Fruit fly (Drosophila melanogaster): ENCODE data around the gene Alp12.

Gene Alp12

dm6 chr2L:19425765-19426329 is 2.0 kb downstream of the Alp12 start:
- TF ChIP-seq noc (tag; optimal IDR thresholded peaks at IDR 0.05): peak; percentile 75

DNA sequence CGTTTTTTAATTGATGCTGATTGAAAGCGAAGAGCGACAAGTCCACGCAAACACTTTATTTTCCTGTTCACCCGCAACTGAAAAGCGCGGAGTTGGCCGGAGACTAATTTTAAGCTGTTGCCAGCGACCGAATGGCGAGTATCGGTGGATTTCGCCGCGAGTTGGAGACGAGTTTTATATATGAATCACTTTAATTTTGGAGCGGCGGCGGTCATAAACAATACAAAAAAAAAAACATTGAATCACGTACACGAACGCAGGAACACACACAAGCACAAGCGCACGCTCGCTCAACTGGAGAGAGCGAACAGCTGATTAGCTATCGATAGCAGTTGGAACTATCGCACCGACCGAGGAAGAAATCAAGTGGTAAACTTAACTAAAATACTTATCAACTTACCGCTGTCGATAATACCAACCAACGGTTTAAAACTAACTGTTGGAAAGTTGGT is 2.5 kb downstream of the Alp12 start, which contains the start of gene Pax:
Gene Pax, minus strand, starts transcription at position 267 of the 452 bp plus-strand sequence.
- no peak for TF ChIP-seq noc (tag; optimal IDR thresholded peaks at IDR 0.05)

- peak; percentile 28 for TF ChIP-seq noc (tag; optimal IDR thresholded peaks at IDR 0.05)
These were observed 5.9 kb downstream of the Alp12 start for dm6 chr2L:19429731-19430130.

DNA sequence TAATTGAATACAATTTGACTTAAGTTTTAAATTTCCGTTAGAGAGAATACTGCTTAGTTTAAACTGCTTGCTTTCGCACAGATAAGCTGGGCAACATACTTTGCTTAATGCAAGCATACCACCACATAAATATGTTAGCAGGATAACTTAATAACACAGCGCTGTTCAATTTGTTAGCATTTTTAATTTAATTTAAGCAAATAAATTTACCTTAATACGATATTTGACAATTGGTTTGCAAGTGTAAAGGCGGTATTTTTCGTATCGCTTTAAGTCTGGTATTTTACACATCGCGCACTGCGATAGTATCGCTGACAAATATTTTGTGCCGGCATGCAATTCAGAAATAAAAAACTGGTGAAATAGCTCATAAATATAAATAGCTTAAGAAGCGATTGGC is 6.5 kb downstream of the Alp12 start, which contains the start of gene RtcB:
Gene RtcB, plus strand, starts transcription at position 301 of the 400 bp plus-strand sequence.
- TF ChIP-seq noc (tag; optimal IDR thresholded peaks at IDR 0.05): no peak

dm6 chr2L:19432424-19433015 is 8.7 kb downstream of the Alp12 start, which contains the start of gene Rab9:
Gene Rab9 (plus strand): TSS chr2L:19432574.
- peak; percentile 32 for TF ChIP-seq noc (tag; optimal IDR thresholded peaks at IDR 0.05)

DNA sequence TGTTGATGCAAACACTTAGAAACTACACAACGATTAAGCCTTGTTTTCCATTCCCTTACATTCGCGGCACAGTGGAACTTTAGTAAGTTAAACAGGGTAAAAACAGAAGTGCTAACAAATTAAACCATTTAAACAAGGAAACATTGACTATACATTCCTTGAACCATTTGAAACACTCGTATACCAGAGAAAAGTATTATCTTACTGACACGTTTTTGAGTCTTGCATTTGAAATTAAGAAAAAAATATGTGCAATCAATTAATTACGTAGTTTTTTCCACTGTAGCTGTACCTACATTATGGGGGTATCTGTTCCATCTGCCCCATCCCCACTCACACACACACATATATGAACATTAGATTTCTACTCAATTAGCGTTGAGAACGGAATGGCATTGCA is 9.4 kb downstream of the Alp12 start:
- TF ChIP-seq noc (tag; optimal IDR thresholded peaks at IDR 0.05): peak; percentile 84

DNA sequence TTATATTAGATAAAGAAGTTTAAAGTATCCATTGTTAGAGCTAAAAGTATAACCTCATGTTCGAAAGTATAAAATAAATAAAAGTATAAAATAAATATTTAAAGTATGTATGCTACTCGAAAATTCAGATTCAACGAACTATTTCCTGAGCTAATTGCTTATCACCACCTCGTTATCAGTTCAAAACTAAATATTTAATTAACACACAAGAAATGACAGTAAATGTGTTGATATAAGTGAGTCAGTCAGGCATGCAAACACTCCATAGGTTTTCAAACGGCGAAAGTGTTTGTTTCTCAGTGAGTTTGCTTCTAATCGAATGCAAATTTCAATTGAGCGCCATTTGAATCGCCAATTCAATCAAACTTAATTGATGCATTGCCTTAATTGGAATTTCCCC is 10.4 kb downstream of the Alp12 start:
- TF ChIP-seq noc (tag; optimal IDR thresholded peaks at IDR 0.05): peak; percentile 61

DNA sequence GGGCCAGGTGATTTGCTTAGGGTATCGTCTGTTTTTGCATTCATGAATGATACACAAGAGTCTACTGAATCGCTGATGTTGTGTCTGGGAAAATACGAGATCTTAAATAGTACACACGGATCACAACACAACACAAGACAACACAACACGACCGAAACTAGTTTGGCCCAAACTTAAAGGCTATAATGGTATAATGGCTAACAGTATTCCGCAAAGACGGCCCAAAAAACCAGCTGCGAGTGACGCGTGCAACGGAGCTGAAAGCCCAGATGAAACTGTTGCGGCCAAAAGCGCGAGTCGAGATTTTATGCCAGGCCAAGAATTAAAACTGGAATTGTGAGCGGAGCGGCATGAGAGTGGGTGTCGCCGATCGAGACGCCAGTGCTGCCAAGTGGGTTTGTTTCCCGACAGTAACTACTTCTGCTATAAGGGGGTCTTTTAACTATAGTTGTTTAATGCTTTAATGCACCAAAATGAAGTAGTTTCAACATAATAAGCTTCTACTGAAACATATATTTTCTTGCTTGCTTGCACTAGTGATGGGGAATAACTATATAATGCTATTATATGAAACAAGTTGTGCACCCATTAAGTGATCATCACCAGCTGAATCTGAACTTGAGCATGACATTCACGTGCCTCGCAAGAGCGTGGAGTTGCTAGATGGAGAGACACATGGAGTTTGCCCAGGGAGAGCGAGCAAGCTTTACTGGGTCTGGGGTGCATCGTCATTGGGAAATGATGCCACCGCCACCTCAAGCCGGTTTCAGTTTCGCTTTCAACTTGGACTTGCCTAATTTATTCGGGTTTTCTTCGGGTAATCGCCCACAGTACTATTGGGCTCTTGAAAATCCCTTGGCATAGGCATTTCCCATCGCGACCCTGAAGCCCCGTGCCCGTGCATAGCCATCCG is 15.1 kb downstream of the Alp12 start:
- TF ChIP-seq noc (tag; optimal IDR thresholded peaks at IDR 0.05): no peak

DNA sequence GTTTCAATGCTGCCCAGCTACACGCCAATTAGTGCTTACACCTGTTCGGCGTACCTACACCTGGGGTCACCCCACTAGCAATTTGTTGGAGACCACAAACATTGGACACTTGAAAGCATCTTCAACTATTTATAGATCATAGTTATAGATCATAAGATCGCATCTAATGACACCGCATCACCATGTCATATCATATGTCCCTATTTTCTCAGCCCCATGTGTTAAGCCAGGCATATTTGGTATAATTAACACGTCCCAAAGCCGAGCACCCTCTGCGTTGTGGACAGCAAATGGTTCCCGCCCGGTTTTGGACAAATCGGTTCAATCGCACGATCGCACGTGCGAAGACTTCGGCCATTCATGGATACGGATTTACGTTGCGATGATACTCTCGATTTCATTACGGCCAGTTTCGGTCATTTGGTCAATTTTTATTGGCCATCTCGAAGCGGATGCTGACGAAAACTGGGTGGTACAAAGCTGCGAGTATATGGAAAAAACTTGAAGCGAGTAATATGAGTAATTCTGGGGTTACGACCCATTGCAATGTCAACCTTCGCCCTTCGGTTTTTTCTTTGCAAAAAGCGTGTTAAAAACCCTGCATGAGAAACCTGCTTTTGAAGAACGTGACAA is 15.9 kb downstream of the Alp12 start:
- TF ChIP-seq noc (tag; optimal IDR thresholded peaks at IDR 0.05): no peak

DNA sequence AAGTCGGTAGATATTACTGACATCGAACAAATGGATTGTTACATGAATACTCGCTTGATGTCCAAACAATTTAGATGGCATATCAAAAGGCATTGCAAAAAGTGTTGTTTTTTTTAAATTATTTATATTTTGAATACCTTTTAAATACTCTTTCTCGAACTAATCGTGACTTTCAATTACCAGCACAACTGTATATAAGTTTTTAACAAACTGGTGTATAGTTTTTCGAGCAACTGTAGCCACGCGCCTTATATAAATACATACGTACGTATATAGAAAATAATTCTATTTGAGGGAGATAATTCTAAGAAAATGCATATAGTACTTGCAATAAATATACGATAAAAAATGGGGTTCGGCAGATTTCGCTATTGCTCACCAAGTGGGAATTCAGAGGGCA is 16.4 kb downstream of the Alp12 start:
- TF ChIP-seq noc (tag; optimal IDR thresholded peaks at IDR 0.05): no peak

DNA sequence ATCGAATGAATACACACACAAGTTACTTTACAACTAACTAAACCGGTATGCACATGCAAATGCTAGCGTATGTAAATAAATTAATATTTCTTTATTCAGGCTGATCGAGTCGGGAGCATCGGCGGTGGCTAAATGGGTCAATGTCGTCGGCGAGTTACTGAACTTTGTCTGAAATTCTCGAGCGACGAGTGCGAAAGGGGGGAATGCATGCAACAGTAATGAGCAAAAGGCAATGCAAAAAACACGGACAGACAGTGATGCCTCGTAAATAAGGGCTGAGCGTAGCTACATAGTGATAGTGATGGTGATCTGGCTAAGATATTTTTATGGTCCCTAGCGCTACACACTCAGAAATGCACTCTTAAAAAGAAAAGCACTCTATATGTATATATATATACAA is 16.9 kb downstream of the Alp12 start:
- no peak for TF ChIP-seq noc (tag; optimal IDR thresholded peaks at IDR 0.05)

dm6 chr2L:19441339-19441738 is 17.5 kb downstream of the Alp12 start:
- no peak for TF ChIP-seq noc (tag; optimal IDR thresholded peaks at IDR 0.05)

DNA sequence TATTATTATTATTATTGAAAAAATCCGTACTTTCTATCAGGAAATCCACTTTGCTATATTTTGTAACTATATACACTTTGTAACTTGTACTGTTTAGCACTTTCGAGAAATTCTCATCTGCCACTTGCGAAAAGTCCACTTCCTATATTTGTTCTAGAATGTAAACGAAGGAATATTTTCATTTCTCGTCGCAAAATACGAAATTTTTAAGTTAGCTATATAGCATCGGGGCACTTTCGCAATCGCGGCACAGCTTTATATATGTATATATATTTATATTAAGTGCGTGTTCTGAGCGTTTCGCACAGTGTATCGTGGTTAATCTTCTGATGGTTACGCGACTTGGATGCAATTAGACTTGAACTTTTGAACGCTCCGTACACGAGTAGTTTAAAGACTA is 17.9 kb downstream of the Alp12 start, which contains the start of gene RanGAP:
Gene RanGAP, plus strand, starts transcription at position 169 of the 400 bp plus-strand sequence.
- no peak for TF ChIP-seq noc (tag; optimal IDR thresholded peaks at IDR 0.05)

DNA sequence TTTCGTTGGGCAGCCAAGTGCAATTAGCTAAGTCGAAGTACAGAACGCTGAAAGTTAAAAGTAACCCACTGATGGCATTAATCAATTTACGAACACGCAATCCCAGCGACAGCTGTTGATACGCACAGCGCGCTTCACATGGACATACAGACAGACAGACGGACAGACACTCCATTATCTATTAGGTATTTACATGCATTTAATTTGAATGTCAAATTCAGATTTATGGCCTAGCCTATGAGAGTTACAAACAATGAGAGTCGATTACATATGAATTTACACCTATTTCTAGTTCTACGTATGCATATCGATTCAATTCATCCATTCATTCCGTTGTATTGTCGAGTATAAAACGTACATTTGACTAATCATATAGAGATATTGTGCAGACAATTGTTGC is 18.8 kb downstream of the Alp12 start, which contains the start of gene CG10237:
Gene CG10237, minus strand, starts transcription at position 101 of the 400 bp plus-strand sequence.
- TF ChIP-seq noc (tag; optimal IDR thresholded peaks at IDR 0.05): no peak

- TF ChIP-seq noc (tag; optimal IDR thresholded peaks at IDR 0.05): peak; percentile 91
These were observed 20.9 kb downstream of the Alp12 start, which contains the start of gene Hs2st for dm6 chr2L:19444734-19445140. Gene Hs2st (minus strand): TSS chr2L:19444750.

All from whole organism, larva.